Worm (Caenorhabditis elegans): ENCODE data around the gene H35B03.1.

H35B03.1 gene

ce11 chrIV:5754821-5755220, 29.4 kb downstream of the H35B03.1 start:
- TF ChIP-seq nhr-25 (tag; optimal IDR thresholded peaks at IDR 0.05) (no peak), lsy-2 (tag; optimal IDR thresholded peaks at IDR 0.05) (peak in 1 of 2 experiments; percentile 17), unc-62 (GFP tag; optimal IDR thresholded peaks at IDR 0.05) (no peak)

ce11 chrIV:5755922-5756321, 30.5 kb downstream of the H35B03.1 start:
- TF ChIP-seq nhr-129 (tag; optimal IDR thresholded peaks at IDR 0.05) (no peak), nhr-23 (tag; optimal IDR thresholded peaks at IDR 0.05) (no peak), crh-2 (tag; optimal IDR thresholded peaks at IDR 0.05) (peak; percentile 51), fos-1 (tag; optimal IDR thresholded peaks at IDR 0.05) (peak; percentile 13), nhr-11 (tag; optimal IDR thresholded peaks at IDR 0.05) (no peak), unc-55 (GFP tag; optimal IDR thresholded peaks at IDR 0.05) (no peak), ztf-1 (GFP tag; conservative IDR thresholded peaks at IDR 0.05) (no peak), mdl-1 (tag; optimal IDR thresholded peaks at IDR 0.05) (no peak), nhr-21 (tag; optimal IDR thresholded peaks at IDR 0.05) (peak; percentile 16), ceh-82 (tag; optimal IDR thresholded peaks at IDR 0.05) (no peak), sma-9 (GFP tag; optimal IDR thresholded peaks at IDR 0.05) (peak; percentile 83), sma-9 (tag; optimal IDR thresholded peaks at IDR 0.05) (no peak), gmeb-1 (tag; optimal IDR thresholded peaks at IDR 0.05) (peak; percentile 47)

- TF ChIP-seq zag-1 (tag; optimal IDR thresholded peaks at IDR 0.05) (no peak), mbf-1 (tag; optimal IDR thresholded peaks at IDR 0.05) (no peak)
These were observed 32.4 kb downstream of the H35B03.1 start, which contains the start of gene nhr-46 for ce11 chrIV:5757762-5758161. Gene nhr-46, minus strand, starts transcription at chrIV:5757862.

ce11 chrIV:5758695-5759094, 33.3 kb downstream of the H35B03.1 start:
- TF ChIP-seq nhr-6 (tag; optimal IDR thresholded peaks at IDR 0.05) (no peak), sma-9 (GFP tag; optimal IDR thresholded peaks at IDR 0.05) (peak; percentile 15), sma-9 (tag; optimal IDR thresholded peaks at IDR 0.05) (no peak), ceh-16 (tag; optimal IDR thresholded peaks at IDR 0.05) (peak; percentile 0), sma-3 (GFP tag; optimal IDR thresholded peaks at IDR 0.05) (no peak), skn-1 (tag; optimal IDR thresholded peaks at IDR 0.05) (no peak), elt-1 (tag; optimal IDR thresholded peaks at IDR 0.05) (peak; percentile 54), unc-62 (GFP tag; optimal IDR thresholded peaks at IDR 0.05) (no peak), mbf-1 (tag; optimal IDR thresholded peaks at IDR 0.05) (no peak)

DNA sequence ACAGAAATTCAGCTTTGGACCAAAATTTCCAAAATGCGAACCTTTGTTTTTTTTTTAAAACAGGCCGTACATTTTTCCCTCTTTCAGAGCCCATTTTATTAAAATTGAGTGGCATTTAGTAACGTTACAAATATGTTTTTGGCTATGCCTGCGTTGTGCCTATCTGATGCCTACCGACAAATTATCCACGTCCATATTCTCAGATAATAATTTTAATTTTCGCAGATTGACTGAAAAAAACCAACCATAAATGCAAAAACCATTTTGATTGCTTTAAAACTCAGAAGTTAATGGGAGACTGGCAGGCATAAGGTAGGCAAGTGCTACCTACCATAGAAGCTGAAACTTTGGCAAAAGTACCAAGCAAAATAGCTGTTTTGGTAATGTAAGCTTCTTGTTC, 35.3 kb downstream of the H35B03.1 start:
- TF ChIP-seq nhr-129 (tag; optimal IDR thresholded peaks at IDR 0.05) (no peak), sma-3 (GFP tag; optimal IDR thresholded peaks at IDR 0.05) (no peak), ceh-16 (tag; optimal IDR thresholded peaks at IDR 0.05) (no peak), gmeb-1 (tag; optimal IDR thresholded peaks at IDR 0.05) (no peak), lin-11 (tag; optimal IDR thresholded peaks at IDR 0.05) (no peak), unc-62 (GFP tag; optimal IDR thresholded peaks at IDR 0.05) (no peak), nhr-23 (tag; optimal IDR thresholded peaks at IDR 0.05) (no peak), nhr-10 (tag; optimal IDR thresholded peaks at IDR 0.05) (no peak), lin-39 (tag; optimal IDR thresholded peaks at IDR 0.05) (no peak), mbf-1 (tag; optimal IDR thresholded peaks at IDR 0.05) (no peak), sma-9 (GFP tag; optimal IDR thresholded peaks at IDR 0.05) (no peak), sma-9 (tag; optimal IDR thresholded peaks at IDR 0.05) (no peak), sem-4 (tag; optimal IDR thresholded peaks at IDR 0.05) (no peak), mdl-1 (tag; optimal IDR thresholded peaks at IDR 0.05) (no peak), snpc-4 (tag; optimal IDR thresholded peaks at IDR 0.05) (no peak), skn-1 (tag; optimal IDR thresholded peaks at IDR 0.05) (no peak), lin-13 (GFP tag; optimal IDR thresholded peaks at IDR 0.05) (no peak), unc-39 (tag; optimal IDR thresholded peaks at IDR 0.05) (no peak), F13H6.1 (tag; optimal IDR thresholded peaks at IDR 0.05) (no peak)

- TF ChIP-seq elt-1 (tag; optimal IDR thresholded peaks at IDR 0.05) (no peak), nhr-11 (tag; optimal IDR thresholded peaks at IDR 0.05) (no peak), ama-1 (optimal IDR thresholded peaks at IDR 0.05) (no peak), ceh-82 (tag; optimal IDR thresholded peaks at IDR 0.05) (no peak), sma-9 (GFP tag; optimal IDR thresholded peaks at IDR 0.05) (peak; percentile 13), sma-9 (tag; optimal IDR thresholded peaks at IDR 0.05) (no peak)
These were observed 36.0 kb downstream of the H35B03.1 start for ce11 chrIV:5761211-5761907.

Data from whole organism, L2 larva.